Worm (Caenorhabditis elegans) whole organism, L4 larva: ENCODE results near the gene str-131.

Experiments used
- F10B5.3 ChIP-seq: sonication (generic microtip); optimal IDR thresholded peaks from 2 replicates; lab custom pipeline; 2016; ENCODE audit warnings: mild to moderate bottlenecking, missing genetic modification characterization, missing compliant biosample characterization
- F26F4.8 ChIP-seq: fragments of 200-800 bp; sonication (Bioruptor generic); conservative IDR thresholded peaks from 2 replicates; pipeline ENCODE4 v1.3.6; 2022; ENCODE audit warnings: missing genetic modification characterization, missing compliant biosample characterization
- F37D6.2 ChIP-seq: sonication (generic microtip); optimal IDR thresholded peaks from 2 replicates; lab custom pipeline; 2016; ENCODE audit warnings: mild to moderate bottlenecking, missing genetic modification characterization, missing compliant biosample characterization
- R02D3.7 ChIP-seq: fragments of 150-350 bp; sonication (generic microtip); optimal IDR thresholded peaks from 3 replicates; lab custom pipeline; 2014; ENCODE audit warnings: missing biosample characterization, missing genetic modification characterization
- T26A8.4 ChIP-seq: fragments of 200-800 bp; sonication (Bioruptor generic); IDR thresholded peaks from 2 replicates; pipeline ENCODE4 v1.3.6; 2022; ENCODE audit warnings: missing genetic modification characterization, missing compliant biosample characterization
- Y105C5A.15 ChIP-seq: fragments of 200-800 bp; sonication (Bioruptor generic); IDR thresholded peaks from 2 replicates; pipeline ENCODE4 v1.3.6; 2022; ENCODE audit warnings: missing genetic modification characterization, missing compliant biosample characterization
- aha-1 ChIP-seq: fragments of 150-350 bp; peaks from one replicate; lab custom pipeline; 2014; ENCODE audit warnings: missing biosample characterization, missing genetic modification characterization
- ama-1 ChIP-seq: fragments of 150-350 bp; optimal IDR thresholded peaks from 2 replicates; lab custom pipeline; 2014; ENCODE audit warnings: inconsistent platforms, mixed read lengths
- ceh-20 ChIP-seq: fragments of 200-800 bp; sonication (Bioruptor generic); IDR thresholded peaks from 2 replicates; pipeline ENCODE4 v1.3.6; 2022; ENCODE audit warnings: missing genetic modification reagents, missing genetic modification characterization, missing compliant biosample characterization
- cey-2 ChIP-seq: sonication (generic microtip); optimal IDR thresholded peaks from 3 replicates; lab custom pipeline; 2017; ENCODE audit warnings: missing genetic modification characterization, mild to moderate bottlenecking, missing compliant biosample characterization, antibody characterized with exemption, borderline replicate concordance; ENCODE audit not compliant: insufficient read depth
- ctbp-1 ChIP-seq: fragments of 200-800 bp; sonication (Bioruptor generic); IDR thresholded peaks from 2 replicates; pipeline ENCODE4 v1.3.6; 2022; ENCODE audit warnings: missing genetic modification reagents, missing genetic modification characterization, missing compliant biosample characterization
- daf-16 ChIP-seq, 3 experiments: sonication (generic microtip); optimal IDR thresholded peaks; 2 replicates each; lab custom pipeline; 2016 to 2017; ENCODE audit warnings: missing genetic modification characterization in 3 of 3, missing genetic modification reagents in 3 of 3, mild to moderate bottlenecking in 2 of 3, missing compliant biosample characterization in 2 of 3, missing biosample characterization in 1 of 3, moderate library complexity in 1 of 3
- dmd-8 ChIP-seq: fragments of 200-800 bp; sonication (Bioruptor generic); IDR thresholded peaks from 2 replicates; pipeline ENCODE4 v1.3.6; 2022; ENCODE audit warnings: missing genetic modification characterization, missing compliant biosample characterization
- dpl-1 ChIP-seq: fragments of 150-350 bp; optimal IDR thresholded peaks from 2 replicates; lab custom pipeline; 2014; ENCODE audit warnings: missing biosample characterization, missing genetic modification reagents, missing genetic modification characterization
- dve-1 ChIP-seq: sonication (generic microtip); optimal IDR thresholded peaks from 2 replicates; lab custom pipeline; 2017; ENCODE audit warnings: antibody characterized with exemption, mild to moderate bottlenecking, missing genetic modification characterization, missing compliant biosample characterization; ENCODE audit not compliant: insufficient read depth
- egl-43 ChIP-seq: fragments of 200-800 bp; sonication (Bioruptor generic); IDR thresholded peaks from 2 replicates; pipeline ENCODE4 v1.3.6; 2022; ENCODE audit warnings: missing genetic modification reagents, missing genetic modification characterization, missing compliant biosample characterization
- hlh-11 ChIP-seq: fragments of 200-800 bp; sonication (Bioruptor generic); optimal IDR thresholded peaks from 2 replicates; lab custom pipeline; 2018; ENCODE audit warnings: mild to moderate bottlenecking, missing genetic modification characterization, missing compliant biosample characterization
- hlh-30 ChIP-seq: sonication (generic microtip); optimal IDR thresholded peaks from 2 replicates; lab custom pipeline; 2017; ENCODE audit warnings: antibody characterized with exemption, mild to moderate bottlenecking, missing genetic modification characterization, missing compliant biosample characterization; ENCODE audit not compliant: insufficient read depth
- hmg-1.1 ChIP-seq: fragments of 200-800 bp; sonication (Bioruptor generic); IDR thresholded peaks from 2 replicates; pipeline ENCODE4 v1.3.6; 2022; ENCODE audit warnings: missing genetic modification reagents, missing genetic modification characterization, missing compliant biosample characterization
- lim-7 ChIP-seq: fragments of 200-800 bp; sonication (Bioruptor generic); IDR thresholded peaks from 2 replicates; pipeline ENCODE4 v1.3.6; 2022; ENCODE audit warnings: missing genetic modification characterization, missing compliant biosample characterization
- lin-13 ChIP-seq: fragments of 150-350 bp; optimal IDR thresholded peaks from 2 replicates; lab custom pipeline; 2014; ENCODE audit warnings: missing biosample characterization, missing genetic modification reagents, missing genetic modification characterization
- lin-38 ChIP-seq: fragments of 200-800 bp; sonication (Bioruptor generic); IDR thresholded peaks from 2 replicates; pipeline ENCODE4 v1.3.6; 2022; ENCODE audit warnings: missing genetic modification reagents, missing genetic modification characterization, missing compliant biosample characterization
- lin-39 ChIP-seq: fragments of 150-350 bp; optimal IDR thresholded peaks from 2 replicates; lab custom pipeline; 2014; ENCODE audit warnings: missing biosample characterization, missing genetic modification reagents, missing genetic modification characterization
- lir-3 ChIP-seq: sonication (generic microtip); optimal IDR thresholded peaks from 2 replicates; lab custom pipeline; 2016; ENCODE audit warnings: mild to moderate bottlenecking, missing genetic modification characterization, missing compliant biosample characterization
- mdl-1 ChIP-seq, 2 experiments: fragments of 150-350 bp in 1 of 2; sonication (generic microtip) in 1 of 2; optimal IDR thresholded peaks; 2 replicates each; lab custom pipeline; 2014 to 2017; ENCODE audit warnings: missing biosample characterization in 2 of 2, missing genetic modification characterization in 2 of 2
- mep-1 ChIP-seq: fragments of 150-350 bp; sonication (generic microtip); optimal IDR thresholded peaks from 3 replicates; lab custom pipeline; 2014; ENCODE audit warnings: missing biosample characterization, missing genetic modification characterization
- nhr-25 ChIP-seq: sonication (generic microtip); optimal IDR thresholded peaks from 2 replicates; lab custom pipeline; 2017; ENCODE audit warnings: missing genetic modification characterization, mild to moderate bottlenecking, missing compliant biosample characterization, antibody characterized with exemption, moderate library complexity, borderline replicate concordance; ENCODE audit not compliant: insufficient read depth
- nhr-28 ChIP-seq: fragments of 150-350 bp; optimal IDR thresholded peaks from 2 replicates; lab custom pipeline; 2014; ENCODE audit warnings: missing biosample characterization, missing genetic modification characterization
- nhr-41 ChIP-seq: fragments of 200-800 bp; sonication (Bioruptor generic); IDR thresholded peaks from 2 replicates; pipeline ENCODE4 v1.3.6; 2022; ENCODE audit warnings: missing genetic modification reagents, missing genetic modification characterization, missing compliant biosample characterization
- nhr-48 ChIP-seq: sonication (generic microtip); optimal IDR thresholded peaks from 2 replicates; lab custom pipeline; 2016; ENCODE audit warnings: mild to moderate bottlenecking, missing genetic modification characterization, missing compliant biosample characterization
- nhr-76 ChIP-seq: fragments of 150-350 bp; optimal IDR thresholded peaks from 2 replicates; lab custom pipeline; 2014; ENCODE audit warnings: missing biosample characterization, missing genetic modification characterization
- nhr-77 ChIP-seq: fragments of 150-350 bp; optimal IDR thresholded peaks from 2 replicates; lab custom pipeline; 2014; ENCODE audit warnings: missing biosample characterization, missing genetic modification characterization
- pha-4 ChIP-seq, 2 experiments: fragments of 150-350 bp in 1 of 2; fragments of 200-800 bp in 1 of 2; sonication (Bioruptor generic) in 1 of 2; IDR thresholded peaks in 1 of 2; optimal IDR thresholded peaks in 1 of 2; 2 replicates each; pipeline versions ENCODE4 v1.3.6 to Lab custom; 2014 to 2022; ENCODE audit warnings: missing genetic modification characterization in 2 of 2, missing genetic modification reagents in 2 of 2, missing biosample characterization in 1 of 2, missing compliant biosample characterization in 1 of 2
- rbr-2 ChIP-seq: sonication (generic microtip); optimal IDR thresholded peaks from 2 replicates; lab custom pipeline; 2016; ENCODE audit warnings: missing genotype, missing genetic modification characterization, missing compliant biosample characterization
- sdz-12 ChIP-seq: fragments of 200-800 bp; sonication (Bioruptor generic); optimal IDR thresholded peaks from 2 replicates; lab custom pipeline; 2018; ENCODE audit warnings: mild to moderate bottlenecking, missing genetic modification characterization, missing compliant biosample characterization
- set-16 ChIP-seq: fragments of 200-800 bp; sonication (Bioruptor generic); IDR thresholded peaks from 2 replicates; pipeline ENCODE4 v1.3.6; 2022; ENCODE audit warnings: missing genetic modification reagents, missing genetic modification characterization, missing compliant biosample characterization
- skn-1 ChIP-seq: fragments of 150-350 bp; optimal IDR thresholded peaks from 2 replicates; lab custom pipeline; 2014; ENCODE audit warnings: missing biosample characterization, missing genetic modification characterization
- snpc-1.2 ChIP-seq: fragments of 200-800 bp; sonication (Bioruptor generic); IDR thresholded peaks from 2 replicates; pipeline ENCODE4 v1.3.6; 2022; ENCODE audit warnings: missing genetic modification reagents, missing genetic modification characterization, missing compliant biosample characterization
- spr-3 ChIP-seq: fragments of 200-800 bp; sonication (Bioruptor generic); optimal IDR thresholded peaks from 2 replicates; lab custom pipeline; 2018; ENCODE audit warnings: mild to moderate bottlenecking, missing genetic modification characterization, missing compliant biosample characterization
- tra-1 ChIP-seq: fragments of 200-800 bp; sonication (Bioruptor generic); IDR thresholded peaks from 2 replicates; pipeline ENCODE4 v1.3.6; 2022; ENCODE audit warnings: missing genetic modification reagents, missing genetic modification characterization, missing compliant biosample characterization
- zag-1 ChIP-seq: fragments of 150-350 bp; optimal IDR thresholded peaks from 2 replicates; lab custom pipeline; 2014; ENCODE audit warnings: missing biosample characterization, missing genetic modification characterization

str-131 gene

DNA sequence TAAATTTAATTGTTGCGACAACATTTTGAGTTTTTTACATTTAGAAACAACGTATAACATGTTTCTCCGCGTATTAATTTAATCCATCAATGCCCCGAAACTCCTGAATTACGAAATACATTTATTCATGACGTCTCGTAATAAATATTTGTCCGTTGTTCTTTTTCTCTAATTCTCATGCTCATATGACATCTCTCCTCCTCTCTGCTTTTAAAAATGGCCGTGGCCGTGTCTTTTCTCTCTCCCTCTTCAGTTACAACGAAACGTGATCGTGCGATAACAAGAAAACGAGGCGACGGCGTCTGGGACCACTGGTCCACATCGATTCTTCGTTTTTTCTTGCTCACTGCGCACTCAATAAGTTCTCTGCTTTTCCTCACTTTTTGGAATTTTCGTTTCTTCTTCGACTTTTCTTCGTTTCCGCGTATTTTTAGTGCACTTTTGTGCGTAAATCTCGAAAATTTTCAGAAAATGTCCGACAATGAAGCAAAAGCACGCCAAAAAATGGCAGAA lies 48.7 kb upstream of the str-131 start, which contains the start of gene snap-1 (continued):
- peak; percentile 93 for TF ChIP-seq hlh-30 (tag; lab: Kevin White, UChicago)
- no peak for TF ChIP-seq lin-39 (tag; lab: Kevin White, UChicago)
- TF ChIP-seq nhr-28 (tag; lab: Kevin White, UChicago): no peak
- TF ChIP-seq mep-1 (tag; lab: Kevin White, UChicago): peak; percentile 51
- TF ChIP-seq ctbp-1 (GFP tag; lab: Robert Waterston, UW): peak; percentile 58; the same call in 1 of the 2 replicates
- TF ChIP-seq F37D6.2 (tag; lab: Kevin White, UChicago): peak; percentile 5
- TF ChIP-seq Y105C5A.15: no peak
- TF ChIP-seq ceh-20 (GFP tag; lab: Robert Waterston, UW): no peak
- TF ChIP-seq hlh-11: peak; percentile 66
- no peak for TF ChIP-seq lir-3 (tag; lab: Kevin White, UChicago)
- TF ChIP-seq spr-3 (GFP tag; lab: Kevin White, UChicago): no peak
- TF ChIP-seq daf-16 (GFP tag; optimal IDR thresholded peaks at IDR 0.05; lab: Kevin White, UChicago): no peak
- TF ChIP-seq daf-16 (tag; optimal IDR thresholded peaks at IDR 0.05; lab: Kevin White, UChicago): peak; percentile 57
- TF ChIP-seq mdl-1 (tag; optimal IDR thresholded peaks at IDR 0.05; lab: Kevin White, UChicago): peak in 1 of 2 experiments; percentile 38
- TF ChIP-seq zag-1 (tag; lab: Kevin White, UChicago): no peak
- no peak for TF ChIP-seq R02D3.7 (tag; lab: Kevin White, UChicago)
- TF ChIP-seq nhr-76 (tag; lab: Kevin White, UChicago): no peak
- TF ChIP-seq rbr-2 (tag; lab: Kevin White, UChicago): peak; percentile 55
- TF ChIP-seq lim-7 (GFP tag; lab: Robert Waterston, UW): no peak
- TF ChIP-seq lin-38 (GFP tag; lab: Robert Waterston, UW): no peak
- no peak for TF ChIP-seq nhr-25
- no peak for TF ChIP-seq nhr-41 (GFP tag; lab: Robert Waterston, UW)
- TF ChIP-seq tra-1: no peak
- TF ChIP-seq nhr-77 (tag; lab: Kevin White, UChicago): no peak
- TF ChIP-seq set-16 (GFP tag; lab: Robert Waterston, UW): no peak
- TF ChIP-seq pha-4 (GFP tag; IDR thresholded peaks at IDR 0.05; lab: Robert Waterston, UW): no peak
- TF ChIP-seq pha-4 (tag; optimal IDR thresholded peaks at IDR 0.05; lab: Kevin White, UChicago): no peak
- TF ChIP-seq snpc-1.2: no peak
- no peak for TF ChIP-seq sdz-12 (GFP tag; lab: Kevin White, UChicago)
- no peak for TF ChIP-seq T26A8.4 (GFP tag; lab: Robert Waterston, UW)
- peak; percentile 42 for TF ChIP-seq dpl-1 (GFP tag; lab: Kevin White, UChicago)
- no peak for TF ChIP-seq lin-13 (GFP tag; lab: Kevin White, UChicago)
- TF ChIP-seq hmg-1.1 (GFP tag; lab: Robert Waterston, UW): peak; percentile 57
- TF ChIP-seq dve-1: peak; percentile 26
- no peak for TF ChIP-seq F26F4.8 (GFP tag; lab: Robert Waterston, UW)
- no peak for TF ChIP-seq cey-2
- TF ChIP-seq nhr-48: no peak
- TF ChIP-seq egl-43 (GFP tag; lab: Robert Waterston, UW): no peak
- TF ChIP-seq ama-1 (lab: Kevin White, UChicago): no peak
- peak; percentile 88 for TF ChIP-seq aha-1 (tag; lab: Kevin White, UChicago)
- no peak for TF ChIP-seq F10B5.3
- TF ChIP-seq skn-1 (tag; lab: Kevin White, UChicago): no peak
- no peak for TF ChIP-seq dmd-8 (GFP tag; lab: Robert Waterston, UW)
